Fruit fly (Drosophila melanogaster): ENCODE data around the gene ng1.

DNA sequence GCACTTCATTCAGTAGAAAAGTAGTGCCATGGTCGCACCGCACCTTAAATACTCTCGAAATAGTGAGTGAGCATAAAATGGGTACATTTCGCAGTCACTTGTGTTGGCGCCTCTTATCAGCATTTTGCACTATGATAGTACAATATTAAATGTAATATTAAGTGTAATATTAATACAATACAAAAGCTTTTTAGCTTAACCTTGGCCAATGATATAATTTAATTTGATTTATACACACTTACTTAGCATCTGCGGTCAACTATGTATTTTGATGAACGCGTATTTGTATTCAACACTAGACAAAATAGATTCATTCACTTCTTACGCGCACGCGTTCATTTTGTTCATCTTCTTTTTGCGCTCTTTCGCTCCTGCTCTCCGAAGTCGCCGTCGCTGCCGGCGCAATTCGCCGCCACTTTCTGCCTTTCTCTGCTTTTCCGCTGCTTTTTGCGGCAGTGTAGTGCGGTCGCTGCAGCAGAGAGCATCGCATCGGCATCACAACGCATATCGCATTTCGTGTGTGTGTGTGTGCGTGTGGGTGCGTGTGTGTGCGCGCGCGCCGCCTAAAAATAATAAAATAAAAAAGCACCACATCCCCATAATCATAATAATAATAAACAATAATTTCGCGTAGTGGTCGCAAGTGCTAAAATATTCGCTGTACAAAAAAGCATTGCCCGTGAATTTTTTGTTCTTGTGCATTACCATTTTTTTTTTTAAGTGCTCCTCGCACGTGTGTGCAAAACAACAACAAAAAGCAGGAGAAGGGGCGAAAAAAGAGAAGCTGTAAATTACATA is 46.9 kb downstream of the ng1 start:
- TF ChIP-seq fd59A (GFP tag; optimal IDR thresholded peaks at IDR 0.05) (peak; percentile 21), Hr39 (GFP tag; optimal IDR thresholded peaks at IDR 0.05) (peak; percentile 49), Blimp-1 (GFP tag; optimal IDR thresholded peaks at IDR 0.05) (no peak), Lpt (GFP tag; optimal IDR thresholded peaks at IDR 0.05) (peak; percentile 26), CG6854 (GFP tag; optimal IDR thresholded peaks at IDR 0.05) (no peak), Eip78C (GFP tag) (peak; percentile 81), CG6808 (GFP tag; optimal IDR thresholded peaks at IDR 0.05) (peak; percentile 2), fd85E (GFP tag; optimal IDR thresholded peaks at IDR 0.05) (no peak), Met (GFP tag; optimal IDR thresholded peaks at IDR 0.05) (peak; percentile 60), CG1621 (tag; optimal IDR thresholded peaks at IDR 0.05) (peak; percentile 37), CG6792 (GFP tag; optimal IDR thresholded peaks at IDR 0.05) (peak; percentile 30), CG16779 (tag; optimal IDR thresholded peaks at IDR 0.05) (peak; percentile 19), Gug (GFP tag; IDR thresholded peaks at IDR 0.05) (peak; percentile 39; the same call in 1 of the 2 replicates), CG32006 (GFP tag; optimal IDR thresholded peaks at IDR 0.05) (peak; percentile 74)
